Fruit fly (Drosophila melanogaster) whole organism, embryonic: Measurements from ENCODE around the gene CG14958.

Experiments used
- ATbp ChIP-seq: fragments of 200-800 bp; sonication (Bioruptor generic); optimal IDR thresholded peaks from 2 replicates; lab custom pipeline; 2017; ENCODE audit warnings: missing biosample characterization, mild to moderate bottlenecking, missing genetic modification characterization, missing genetic modification reagents
- Asciz ChIP-seq: fragments of 200-800 bp; sonication (Bioruptor generic); optimal IDR thresholded peaks from 2 replicates; lab custom pipeline; 2017; ENCODE audit warnings: missing biosample characterization, mild to moderate bottlenecking, missing genetic modification characterization, missing genetic modification reagents
- CG11696 ChIP-seq: fragments of 200-800 bp; sonication (Bioruptor generic); IDR thresholded peaks from 2 replicates; pipeline ENCODE4 v1.3.6; 2022; ENCODE audit warnings: missing biosample characterization, missing genetic modification characterization
- CG12219 ChIP-seq: fragments of 200-800 bp; sonication (Bioruptor generic); optimal IDR thresholded peaks from 3 replicates; lab custom pipeline; 2018; ENCODE audit warnings: missing biosample characterization, mild to moderate bottlenecking, missing genetic modification characterization
- CG12391 ChIP-seq: fragments of 200-800 bp; sonication (Bioruptor generic); optimal IDR thresholded peaks from 3 replicates; lab custom pipeline; 2018; ENCODE audit warnings: missing biosample characterization, mild to moderate bottlenecking, missing genetic modification characterization, moderate library complexity
- CG12769 ChIP-seq: fragments of 200-800 bp; sonication (Bioruptor generic); optimal IDR thresholded peaks from 2 replicates; lab custom pipeline; 2019; ENCODE audit warnings: missing biosample characterization, mild to moderate bottlenecking, missing genetic modification characterization, moderate library complexity
- CG15269 ChIP-seq: fragments of 200-800 bp; sonication (Bioruptor generic); optimal IDR thresholded peaks from 2 replicates; lab custom pipeline; 2018; ENCODE audit warnings: missing biosample characterization, mild to moderate bottlenecking, missing genetic modification characterization, moderate library complexity
- CG1602 ChIP-seq: fragments of 200-800 bp; sonication (Bioruptor generic); optimal IDR thresholded peaks from 3 replicates; lab custom pipeline; 2016; ENCODE audit warnings: missing biosample characterization, missing genetic modification characterization
- CG1603 ChIP-seq: fragments of 200-800 bp; sonication (Bioruptor generic); optimal IDR thresholded peaks from 2 replicates; lab custom pipeline; 2019; ENCODE audit warnings: missing biosample characterization, mild to moderate bottlenecking, missing genetic modification characterization, moderate library complexity
- CG17612 ChIP-seq: fragments of 200-800 bp; sonication (Bioruptor generic); IDR thresholded peaks from 2 replicates; pipeline ENCODE4 v1.3.6; 2022; ENCODE audit warnings: missing biosample characterization, missing genetic modification characterization
- CG17912 ChIP-seq: fragments of 200-800 bp; sonication (Bioruptor generic); optimal IDR thresholded peaks from 2 replicates; lab custom pipeline; 2018; ENCODE audit warnings: missing biosample characterization, mild to moderate bottlenecking, missing genetic modification characterization
- CG18764 ChIP-seq: fragments of 200-800 bp; sonication (Bioruptor generic); optimal IDR thresholded peaks from 3 replicates; lab custom pipeline; 2016; ENCODE audit warnings: missing biosample characterization, missing genetic modification characterization
- CG31441 ChIP-seq: fragments of 200-800 bp; sonication (Bioruptor generic); IDR thresholded peaks from 2 replicates; pipeline ENCODE4 v1.3.6; 2022; ENCODE audit warnings: missing biosample characterization, missing genetic modification characterization
- CG3847 ChIP-seq: fragments of 200-800 bp; sonication (Bioruptor generic); IDR thresholded peaks from 2 replicates; pipeline ENCODE4 v1.3.6; 2022; ENCODE audit warnings: missing biosample characterization, missing genetic modification characterization
- CG4820 ChIP-seq: fragments of 200-800 bp; sonication (Bioruptor generic); optimal IDR thresholded peaks from 3 replicates; lab custom pipeline; 2016; ENCODE audit warnings: missing biosample characterization, missing genetic modification characterization
- CG6175 ChIP-seq: fragments of 200-800 bp; sonication (Bioruptor generic); IDR thresholded peaks from 3 replicates; pipeline ENCODE4 v1.3.6; 2022; ENCODE audit warnings: missing biosample characterization, missing genetic modification characterization
- CG6813 ChIP-seq: fragments of 200-800 bp; sonication (Bioruptor generic); optimal IDR thresholded peaks from 2 replicates; lab custom pipeline; 2017; ENCODE audit warnings: missing biosample characterization, missing genetic modification characterization, mild to moderate bottlenecking, moderate library complexity, missing genetic modification reagents
- CG7556 ChIP-seq: fragments of 200-800 bp; sonication (Bioruptor generic); optimal IDR thresholded peaks from 2 replicates; lab custom pipeline; 2017; ENCODE audit warnings: missing biosample characterization, mild to moderate bottlenecking, missing genetic modification characterization
- CG7963 ChIP-seq: fragments of 200-800 bp; sonication (Bioruptor generic); IDR thresholded peaks from 3 replicates; pipeline ENCODE4 v1.3.6; 2022; ENCODE audit warnings: missing biosample characterization, missing genetic modification characterization; ENCODE audit not compliant: partially characterized antibody
- CG7987 ChIP-seq: fragments of 200-800 bp; sonication (Bioruptor generic); optimal IDR thresholded peaks from 2 replicates; lab custom pipeline; 2018; ENCODE audit warnings: missing biosample characterization, mild to moderate bottlenecking, missing genetic modification characterization, moderate library complexity
- CG8290 ChIP-seq, 3 experiments: fragments of 200-800 bp; sonication (Bioruptor generic); optimal IDR thresholded peaks; 2 replicates each; lab custom pipeline; 2016 to 2019; ENCODE audit warnings: missing biosample characterization in 3 of 3, missing genetic modification characterization in 3 of 3, mild to moderate bottlenecking in 2 of 3, moderate library complexity in 1 of 3
- CG8765 ChIP-seq: fragments of 200-800 bp; sonication (Bioruptor generic); IDR thresholded peaks from 2 replicates; pipeline ENCODE4 v1.3.6; 2022; ENCODE audit warnings: missing biosample characterization, missing genetic modification characterization
- CG9932 ChIP-seq: fragments of 200-800 bp; sonication (Bioruptor generic); IDR thresholded peaks from 2 replicates; pipeline ENCODE4 v1.3.6; 2022; ENCODE audit warnings: missing biosample characterization, missing genetic modification characterization
- Fer2 ChIP-seq: fragments of 200-800 bp; sonication (Bioruptor generic); optimal IDR thresholded peaks from 2 replicates; lab custom pipeline; 2018; ENCODE audit warnings: missing biosample characterization, mild to moderate bottlenecking, missing genetic modification characterization, moderate library complexity
- GATAe ChIP-seq: fragments of 200-800 bp; sonication (Bioruptor generic); conservative IDR thresholded peaks from 2 replicates; pipeline ENCODE4 v1.3.6; 2022; ENCODE audit warnings: missing biosample characterization, missing genetic modification characterization
- Hand ChIP-seq: fragments of 200-800 bp; sonication (Bioruptor generic); optimal IDR thresholded peaks from 2 replicates; lab custom pipeline; 2017; ENCODE audit warnings: mild to moderate bottlenecking, missing biosample characterization, missing genetic modification reagents, missing genetic modification characterization
- Pdp1 ChIP-seq, 2 experiments: fragments of 200-800 bp; sonication (Bioruptor generic); optimal IDR thresholded peaks; 3 replicates each; lab custom pipeline; 2016; ENCODE audit warnings: missing biosample characterization in 2 of 2, missing genetic modification characterization in 2 of 2, mild to moderate bottlenecking in 1 of 2, moderate library complexity in 1 of 2
- Sry-δ ChIP-seq: fragments of 200-800 bp; sonication (Bioruptor generic); optimal IDR thresholded peaks from 2 replicates; lab custom pipeline; 2016; ENCODE audit warnings: missing biosample characterization, missing genetic modification characterization
- Taf1 ChIP-seq: fragments of 200-800 bp; sonication (Bioruptor generic); IDR thresholded peaks from 2 replicates; pipeline ENCODE4 v1.3.6; 2022; ENCODE audit warnings: missing biosample characterization, missing genetic modification characterization
- ab ChIP-seq: fragments of 200-800 bp; sonication (Bioruptor generic); optimal IDR thresholded peaks from 2 replicates; lab custom pipeline; 2016; ENCODE audit warnings: missing biosample characterization, missing genetic modification characterization
- az2 ChIP-seq: fragments of 200-800 bp; sonication (Bioruptor generic); optimal IDR thresholded peaks from 3 replicates; lab custom pipeline; 2016; ENCODE audit warnings: missing biosample characterization, missing genetic modification characterization
- chinmo ChIP-seq: fragments of 200-800 bp; sonication (Bioruptor generic); IDR thresholded peaks from 4 replicates; pipeline ENCODE4 v1.3.6; 2022; ENCODE audit warnings: missing biosample characterization, missing genetic modification characterization; ENCODE audit not compliant: partially characterized antibody
- da ChIP-seq: fragments of 200-800 bp; sonication (Bioruptor generic); optimal IDR thresholded peaks from 2 replicates; lab custom pipeline; 2016; ENCODE audit warnings: missing biosample characterization, missing genetic modification characterization
- disco-r ChIP-seq: fragments of 200-800 bp; sonication (Bioruptor generic); optimal IDR thresholded peaks from 2 replicates; lab custom pipeline; 2016; ENCODE audit warnings: missing biosample characterization, missing genetic modification characterization
- exex ChIP-seq: fragments of 200-800 bp; sonication (Bioruptor generic); optimal IDR thresholded peaks from 4 replicates; lab custom pipeline; 2018; ENCODE audit warnings: missing biosample characterization, mild to moderate bottlenecking, missing genetic modification characterization, moderate library complexity
- gem ChIP-seq: fragments of 200-800 bp; sonication (Bioruptor generic); optimal IDR thresholded peaks from 2 replicates; lab custom pipeline; 2019; ENCODE audit warnings: missing biosample characterization, mild to moderate bottlenecking, missing genetic modification characterization, moderate library complexity
- grau ChIP-seq: fragments of 200-800 bp; optimal IDR thresholded peaks from 3 replicates; lab custom pipeline; 2019; ENCODE audit warnings: missing biosample characterization, mild to moderate bottlenecking, missing genetic modification characterization, moderate library complexity
- her ChIP-seq: fragments of 200-800 bp; sonication (Bioruptor generic); optimal IDR thresholded peaks from 2 replicates; lab custom pipeline; 2016; ENCODE audit warnings: missing biosample characterization, missing genetic modification characterization
- hkb ChIP-seq, 2 experiments: fragments of 200-800 bp in 1 of 2; fragments of >200 bp in 1 of 2; sonication (Bioruptor generic) in 1 of 2; IDR thresholded peaks in 1 of 2; optimal IDR thresholded peaks in 1 of 2; 2 replicates each; pipeline versions ENCODE4 v1.3.6 to Lab custom; 2017 to 2022; ENCODE audit warnings: missing biosample characterization in 1 of 2, missing genetic modification characterization in 1 of 2
- klu ChIP-seq: fragments of 200-800 bp; sonication (Bioruptor generic); IDR thresholded peaks from 2 replicates; pipeline ENCODE4 v1.3.6; 2022; ENCODE audit warnings: missing biosample characterization, missing genetic modification characterization
- kni ChIP-seq: fragments of 200-800 bp; sonication (Bioruptor generic); optimal IDR thresholded peaks from 3 replicates; lab custom pipeline; 2017; ENCODE audit warnings: mild to moderate bottlenecking, missing biosample characterization, missing genetic modification reagents, missing genetic modification characterization
- lbe ChIP-seq: fragments of 200-800 bp; sonication (Bioruptor generic); optimal IDR thresholded peaks from 2 replicates; lab custom pipeline; 2016; ENCODE audit warnings: missing biosample characterization, mild to moderate bottlenecking, missing genetic modification characterization
- maf-S ChIP-seq: fragments of 200-800 bp; sonication (Bioruptor generic); optimal IDR thresholded peaks from 2 replicates; lab custom pipeline; 2016; ENCODE audit warnings: missing biosample characterization, missing genetic modification characterization
- otp ChIP-seq: fragments of 200-800 bp; sonication (Bioruptor generic); IDR thresholded peaks from 3 replicates; pipeline ENCODE4, ENCODE4 v1.3.6; 2022; ENCODE audit warnings: missing biosample characterization, missing genetic modification characterization
- psq ChIP-seq: fragments of 200-800 bp; sonication (Bioruptor generic); optimal IDR thresholded peaks from 2 replicates; lab custom pipeline; 2017; ENCODE audit warnings: missing biosample characterization, missing genetic modification characterization
- salm ChIP-seq: fragments of 200-800 bp; sonication (Bioruptor generic); optimal IDR thresholded peaks from 2 replicates; lab custom pipeline; 2018; ENCODE audit warnings: missing biosample characterization, mild to moderate bottlenecking, missing genetic modification characterization
- stc ChIP-seq: fragments of 200-800 bp; sonication (Bioruptor generic); IDR thresholded peaks from 2 replicates; pipeline ENCODE4 v1.3.6; 2022; ENCODE audit warnings: missing biosample characterization, missing genetic modification characterization
- sug ChIP-seq: fragments of 200-800 bp; optimal IDR thresholded peaks from 2 replicates; lab custom pipeline; 2019; ENCODE audit warnings: missing biosample characterization, mild to moderate bottlenecking, missing genetic modification characterization, moderate library complexity

Gene CG14958

dm6 chr3L:3239785-3240596, 50.2 kb downstream of the CG14958 start (continued):
- TF ChIP-seq CG8290 (GFP tag; optimal IDR thresholded peaks at IDR 0.05; lab: Kevin White, UChicago) = no peak
- peak in 1 of 2 experiments; percentile 51 for TF ChIP-seq CG8290 (tag; optimal IDR thresholded peaks at IDR 0.05; lab: Kevin White, UChicago)
- TF ChIP-seq CG15269 (tag; lab: Kevin White, UChicago) = peak; percentile 22
- TF ChIP-seq ATbp (GFP tag; lab: Kevin White, UChicago) = peak; percentile 50
- peak; percentile 13 for TF ChIP-seq hkb (optimal IDR thresholded peaks at IDR 0.05; lab: Kevin White, UChicago)
- no peak for TF ChIP-seq hkb (GFP tag; IDR thresholded peaks at IDR 0.05; lab: Robert Waterston, UW)
- TF ChIP-seq CG11696 (GFP tag; lab: Robert Waterston, UW) = no peak
- TF ChIP-seq CG7987 = no peak
- TF ChIP-seq az2 = peak; percentile 6
- no peak for TF ChIP-seq CG18764 (GFP tag; lab: Kevin White, UChicago)
- TF ChIP-seq grau (tag; lab: Kevin White, UChicago) = peak; percentile 24
- TF ChIP-seq Sry-δ (GFP tag; lab: Kevin White, UChicago) = no peak
- no peak for TF ChIP-seq CG31441 (GFP tag; lab: Robert Waterston, UW)
- no peak for TF ChIP-seq Fer2 (tag; lab: Kevin White, UChicago)
- TF ChIP-seq CG6813 = peak; percentile 12
- peak; percentile 34 for TF ChIP-seq Asciz (GFP tag; lab: Kevin White, UChicago)
- no peak for TF ChIP-seq CG1602 (GFP tag; lab: Kevin White, UChicago)
- TF ChIP-seq CG12769 (tag; lab: Kevin White, UChicago) = peak; percentile 20
- no peak for TF ChIP-seq Taf1 (GFP tag; lab: Robert Waterston, UW)
- TF ChIP-seq stc (GFP tag; lab: Robert Waterston, UW) = peak; percentile 13; the same call in 1 of the 2 replicates
- no peak for TF ChIP-seq otp (GFP tag; lab: Robert Waterston, UW)
- TF ChIP-seq CG3847 = no peak
- peak; percentile 76 for TF ChIP-seq exex (tag; lab: Kevin White, UChicago)
- no peak for TF ChIP-seq CG7556 (GFP tag; lab: Kevin White, UChicago)
- peak; percentile 54 for TF ChIP-seq salm (tag; lab: Kevin White, UChicago)
- no peak for TF ChIP-seq CG17612 (GFP tag; lab: Robert Waterston, UW)
- TF ChIP-seq her (GFP tag; lab: Kevin White, UChicago) = no peak
- TF ChIP-seq Pdp1 (GFP tag; optimal IDR thresholded peaks at IDR 0.05; lab: Kevin White, UChicago) = peak in 1 of 2 experiments; percentile 18
- TF ChIP-seq sug = peak; percentile 29
- no peak for TF ChIP-seq CG4820
- peak; percentile 2 for TF ChIP-seq CG12391 (tag; lab: Kevin White, UChicago)
- TF ChIP-seq CG6175 (GFP tag; lab: Robert Waterston, UW) = no peak
- no peak for TF ChIP-seq CG12219 (GFP tag; lab: Kevin White, UChicago)
- no peak for TF ChIP-seq psq (GFP tag; lab: Kevin White, UChicago)
- TF ChIP-seq ab (GFP tag; lab: Kevin White, UChicago) = no peak
- no peak for TF ChIP-seq klu (GFP tag; lab: Robert Waterston, UW)
- no peak for TF ChIP-seq CG17912 (GFP tag; lab: Kevin White, UChicago)
- TF ChIP-seq CG9932 = no peak
- peak; percentile 42; the same call in 1 of the 2 replicates for TF ChIP-seq GATAe (GFP tag; lab: Robert Waterston, UW)
- peak; percentile 13 for TF ChIP-seq gem (tag; lab: Kevin White, UChicago)
- TF ChIP-seq CG1603 (tag; lab: Kevin White, UChicago) = peak; percentile 39
- 0 out of 4 replicates have a peak, but pooled peaks have one; percentile 35 for TF ChIP-seq chinmo (GFP tag; lab: Robert Waterston, UW)
- no peak for TF ChIP-seq CG8765 (GFP tag; lab: Robert Waterston, UW)
- TF ChIP-seq disco-r (GFP tag; lab: Kevin White, UChicago) = no peak
- TF ChIP-seq da (GFP tag; lab: Kevin White, UChicago) = no peak
- no peak for TF ChIP-seq kni
- no peak for TF ChIP-seq maf-S (GFP tag; lab: Kevin White, UChicago)
- no peak for TF ChIP-seq CG7963 (GFP tag; lab: Robert Waterston, UW)
- no peak for TF ChIP-seq Hand (GFP tag; lab: Kevin White, UChicago)
- TF ChIP-seq lbe = peak; percentile 44
